Fruit fly (Drosophila melanogaster): ENCODE measurements around the gene Csas.

Gene Csas

dm6 chr3L:19991120-19991519, 2.3 kb upstream of the Csas start, which contains the start of gene fln:
Gene fln, minus strand, starts transcription at chr3L:19991220.
- no peak for TF ChIP-seq tai (GFP tag; optimal IDR thresholded peaks at IDR 0.05)
- TF ChIP-seq brk (GFP tag; optimal IDR thresholded peaks at IDR 0.05): no peak
- TF ChIP-seq br (GFP tag; optimal IDR thresholded peaks at IDR 0.05): no peak
- no peak for TF ChIP-seq CG9705 (GFP tag; optimal IDR thresholded peaks at IDR 0.05)
- TF ChIP-seq Rel (GFP tag; optimal IDR thresholded peaks at IDR 0.05): no peak
- TF ChIP-seq Rel (tag; optimal IDR thresholded peaks at IDR 0.05): no peak
- no peak for TF ChIP-seq CrebA (GFP tag; optimal IDR thresholded peaks at IDR 0.05; ENCODE audit: borderline replicate concordance)
- no peak for TF ChIP-seq dmrt93B (GFP tag; optimal IDR thresholded peaks at IDR 0.05)
- TF ChIP-seq pan (optimal IDR thresholded peaks at IDR 0.05): no peak
- TF ChIP-seq Hnf4 (GFP tag; optimal IDR thresholded peaks at IDR 0.05): no peak
- no peak for TF ChIP-seq Hr83 (GFP tag; optimal IDR thresholded peaks at IDR 0.05; ENCODE audit: poor library complexity, severe bottlenecking)
- TF ChIP-seq Abd-B (GFP tag; optimal IDR thresholded peaks at IDR 0.05): no peak
- no peak for TF ChIP-seq Sp1 (GFP tag; optimal IDR thresholded peaks at IDR 0.05)
- no peak for TF ChIP-seq usp (GFP tag; optimal IDR thresholded peaks at IDR 0.05)
- no peak for TF ChIP-seq dsf (GFP tag; optimal IDR thresholded peaks at IDR 0.05; ENCODE audit: borderline replicate concordance)
- no peak for TF ChIP-seq Dif (GFP tag; optimal IDR thresholded peaks at IDR 0.05; ENCODE audit: partially characterized antibody)

- TF ChIP-seq OdsH (GFP tag; optimal IDR thresholded peaks at IDR 0.05): no peak
- no peak for TF ChIP-seq lola (GFP tag; optimal IDR thresholded peaks at IDR 0.05)
- no peak for TF ChIP-seq h (GFP tag; optimal IDR thresholded peaks at IDR 0.05)
- no peak for TF ChIP-seq CG32264 (GFP tag; optimal IDR thresholded peaks at IDR 0.05)
- no peak for TF ChIP-seq dmrt93B (GFP tag; optimal IDR thresholded peaks at IDR 0.05)
- no peak for TF ChIP-seq dsf (GFP tag; optimal IDR thresholded peaks at IDR 0.05; ENCODE audit: borderline replicate concordance)
- no peak for TF ChIP-seq HLH106 (tag; optimal IDR thresholded peaks at IDR 0.05)
- TF ChIP-seq usp (GFP tag; optimal IDR thresholded peaks at IDR 0.05): no peak
- TF ChIP-seq Hr83 (GFP tag; optimal IDR thresholded peaks at IDR 0.05; ENCODE audit: poor library complexity, severe bottlenecking): no peak
Observed at dm6 chr3L:19985768-19986167, 3.0 kb downstream of the Csas start, which contains the start of the genes hale and schuy. Gene hale, minus strand, starts transcription at chr3L:19985868. Gene schuy, plus strand, starts transcription at chr3L:19986093.

- no peak for TF ChIP-seq dl (GFP tag; optimal IDR thresholded peaks at IDR 0.05; ENCODE audit: insufficient read depth in 1 of 2, partially characterized antibody in 2 of 2)
- no peak for TF ChIP-seq brk (GFP tag; optimal IDR thresholded peaks at IDR 0.05)
- TF ChIP-seq CG32264 (GFP tag; optimal IDR thresholded peaks at IDR 0.05): no peak
- TF ChIP-seq tai (GFP tag; optimal IDR thresholded peaks at IDR 0.05): no peak
- no peak for TF ChIP-seq Rel (GFP tag; optimal IDR thresholded peaks at IDR 0.05)
- TF ChIP-seq Rel (tag; optimal IDR thresholded peaks at IDR 0.05): no peak
- TF ChIP-seq sv (GFP tag; optimal IDR thresholded peaks at IDR 0.05): no peak
- no peak for TF ChIP-seq Myc (optimal IDR thresholded peaks at IDR 0.05)
- no peak for TF ChIP-seq GATAd (GFP tag; optimal IDR thresholded peaks at IDR 0.05)
- TF ChIP-seq Hr83 (GFP tag; optimal IDR thresholded peaks at IDR 0.05; ENCODE audit: poor library complexity, severe bottlenecking): no peak
- TF ChIP-seq Mio (GFP tag; optimal IDR thresholded peaks at IDR 0.05): no peak
- TF ChIP-seq dsf (GFP tag; optimal IDR thresholded peaks at IDR 0.05; ENCODE audit: borderline replicate concordance): no peak
- no peak for TF ChIP-seq HLH106 (tag; optimal IDR thresholded peaks at IDR 0.05)
- TF ChIP-seq sage (GFP tag; optimal IDR thresholded peaks at IDR 0.05): no peak
- TF ChIP-seq fru (GFP tag; optimal IDR thresholded peaks at IDR 0.05): no peak
Observed at dm6 chr3L:19981385-19981784, 7.4 kb downstream of the Csas start, which contains the start of gene CG17732. Gene CG17732, plus strand, starts transcription at chr3L:19981685.

- TF ChIP-seq rgr (GFP tag; optimal IDR thresholded peaks at IDR 0.05) (no peak), HLH106 (tag; optimal IDR thresholded peaks at IDR 0.05) (no peak), Vsx2 (GFP tag; optimal IDR thresholded peaks at IDR 0.05; ENCODE audit: partially characterized antibody) (no peak), Hr83 (GFP tag; optimal IDR thresholded peaks at IDR 0.05; ENCODE audit: poor library complexity, severe bottlenecking) (no peak), CG32264 (GFP tag; optimal IDR thresholded peaks at IDR 0.05) (no peak), lola (GFP tag; optimal IDR thresholded peaks at IDR 0.05) (no peak), Rel (GFP tag; optimal IDR thresholded peaks at IDR 0.05) (no peak), Rel (tag; optimal IDR thresholded peaks at IDR 0.05) (no peak), woc (GFP tag; optimal IDR thresholded peaks at IDR 0.05) (no peak), h (GFP tag; optimal IDR thresholded peaks at IDR 0.05) (no peak), foxo (GFP tag; optimal IDR thresholded peaks at IDR 0.05) (no peak), br (GFP tag; optimal IDR thresholded peaks at IDR 0.05) (no peak), Mio (GFP tag; optimal IDR thresholded peaks at IDR 0.05) (no peak), CG9705 (GFP tag; optimal IDR thresholded peaks at IDR 0.05) (no peak), Dif (GFP tag; optimal IDR thresholded peaks at IDR 0.05; ENCODE audit: partially characterized antibody) (no peak), ey (GFP tag; optimal IDR thresholded peaks at IDR 0.05) (no peak), usp (GFP tag; optimal IDR thresholded peaks at IDR 0.05) (no peak)
Observed at dm6 chr3L:19979592-19979991, 9.2 kb downstream of the Csas start, which contains the start of gene CG14182. Gene CG14182, minus strand, starts transcription at chr3L:19979812.

Data from whole organism, wandering third instar larva.